Fruit fly (Drosophila melanogaster) whole organism, embryonic: ENCODE results near the gene Rsph1.
A peak's percentile ranks its signal among the peaks of the same experiment; 100 is the strongest.
"Not testable (repeated sequence)": the region's sequence is repeated elsewhere in the genome, so short reads cannot be mapped to it uniquely, and the experiment has no call there.

ENCODE experiments used
- Ada2b ChIP-seq: fragments of 200-800 bp; sonication (Bioruptor generic); IDR thresholded peaks from 2 replicates; pipeline ENCODE4 v1.3.6; 2022; ENCODE audit warnings: missing biosample characterization, missing genetic modification characterization
- Atf6 ChIP-seq: fragments of 200-800 bp; sonication (Bioruptor generic); IDR thresholded peaks from 2 replicates; pipeline ENCODE4 v1.3.6; 2022; ENCODE audit warnings: missing biosample characterization, missing genetic modification characterization
- Bgb ChIP-seq: fragments of 200-800 bp; sonication (Bioruptor generic); IDR thresholded peaks from 2 replicates; pipeline ENCODE4 v1.3.6; 2022; ENCODE audit warnings: missing biosample characterization, missing genetic modification characterization; ENCODE audit not compliant: partially characterized antibody
- CG12104 ChIP-seq: fragments of 200-800 bp; sonication (Bioruptor generic); optimal IDR thresholded peaks from 3 replicates; lab custom pipeline; 2016; ENCODE audit warnings: missing biosample characterization, missing genetic modification characterization
- CG1233 ChIP-seq: fragments of 200-800 bp; sonication (Bioruptor generic); optimal IDR thresholded peaks from 4 replicates; lab custom pipeline; 2018; ENCODE audit warnings: missing biosample characterization, mild to moderate bottlenecking, missing genetic modification characterization
- CG12391 ChIP-seq: fragments of 200-800 bp; sonication (Bioruptor generic); optimal IDR thresholded peaks from 3 replicates; lab custom pipeline; 2018; ENCODE audit warnings: missing biosample characterization, mild to moderate bottlenecking, missing genetic modification characterization, moderate library complexity
- CG13624 ChIP-seq: fragments of 200-800 bp; sonication (Bioruptor generic); optimal IDR thresholded peaks from 2 replicates; lab custom pipeline; 2016; ENCODE audit warnings: missing biosample characterization, missing genetic modification characterization
- CG13894 ChIP-seq: fragments of 200-800 bp; sonication (Bioruptor generic); optimal IDR thresholded peaks from 3 replicates; lab custom pipeline; 2018; ENCODE audit warnings: missing biosample characterization, mild to moderate bottlenecking, missing genetic modification characterization, moderate library complexity
- CG15479 ChIP-seq: fragments of 200-800 bp; sonication (Bioruptor generic); optimal IDR thresholded peaks from 3 replicates; lab custom pipeline; 2019; ENCODE audit warnings: missing biosample characterization, mild to moderate bottlenecking, missing genetic modification characterization, moderate library complexity
- CG15696 ChIP-seq: fragments of 200-800 bp; sonication (Bioruptor generic); optimal IDR thresholded peaks from 2 replicates; lab custom pipeline; 2019; ENCODE audit warnings: missing biosample characterization, mild to moderate bottlenecking, missing genetic modification characterization, moderate library complexity
- CG1602 ChIP-seq: fragments of 200-800 bp; sonication (Bioruptor generic); optimal IDR thresholded peaks from 3 replicates; lab custom pipeline; 2016; ENCODE audit warnings: missing biosample characterization, missing genetic modification characterization
- CG31441 ChIP-seq: fragments of 200-800 bp; sonication (Bioruptor generic); IDR thresholded peaks from 2 replicates; pipeline ENCODE4 v1.3.6; 2022; ENCODE audit warnings: missing biosample characterization, missing genetic modification characterization
- CG3847 ChIP-seq: fragments of 200-800 bp; sonication (Bioruptor generic); IDR thresholded peaks from 2 replicates; pipeline ENCODE4 v1.3.6; 2022; ENCODE audit warnings: missing biosample characterization, missing genetic modification characterization
- CG4404 ChIP-seq: fragments of 200-800 bp; sonication (Bioruptor generic); IDR thresholded peaks from 2 replicates; pipeline ENCODE4 v1.3.6; 2022; ENCODE audit warnings: missing biosample characterization, missing genetic modification characterization
- CG6791 ChIP-seq: fragments of 200-800 bp; sonication (Bioruptor generic); IDR thresholded peaks from 3 replicates; pipeline ENCODE4 v1.3.6; 2022; ENCODE audit warnings: missing biosample characterization, missing genetic modification characterization; ENCODE audit not compliant: partially characterized antibody
- CG6854 ChIP-seq: fragments of 200-800 bp; sonication (Bioruptor generic); optimal IDR thresholded peaks from 3 replicates; lab custom pipeline; 2017; ENCODE audit warnings: missing biosample characterization, mild to moderate bottlenecking, missing genetic modification characterization
- CG7839 ChIP-seq: fragments of 200-800 bp; sonication (Bioruptor generic); optimal IDR thresholded peaks from 3 replicates; lab custom pipeline; 2018; ENCODE audit warnings: missing biosample characterization, mild to moderate bottlenecking, missing genetic modification characterization, moderate library complexity
- CG7987 ChIP-seq: fragments of 200-800 bp; sonication (Bioruptor generic); optimal IDR thresholded peaks from 2 replicates; lab custom pipeline; 2018; ENCODE audit warnings: missing biosample characterization, mild to moderate bottlenecking, missing genetic modification characterization, moderate library complexity
- Chrac-16 ChIP-seq: fragments of 200-800 bp; sonication (Bioruptor generic); optimal IDR thresholded peaks from 3 replicates; lab custom pipeline; 2016; ENCODE audit warnings: missing biosample characterization, missing genetic modification characterization
- H2.0 ChIP-seq: fragments of 200-800 bp; sonication (Bioruptor generic); IDR thresholded peaks from 2 replicates; pipeline ENCODE4 v1.3.6; 2022; ENCODE audit warnings: missing biosample characterization, missing genetic modification characterization
- Max ChIP-seq: fragments of 200-800 bp; sonication (Bioruptor generic); optimal IDR thresholded peaks from 2 replicates; lab custom pipeline; 2016; ENCODE audit warnings: missing biosample characterization, mild to moderate bottlenecking, missing genetic modification characterization
- Med ChIP-seq: fragments of 200-800 bp; sonication (Bioruptor generic); peaks from one replicate; lab custom pipeline; 2016; ENCODE audit warnings: missing biosample characterization, missing genetic modification characterization, mild to moderate bottlenecking, inconsistent platforms, moderate library complexity
- NK7.1 ChIP-seq: fragments of 200-800 bp; sonication (Bioruptor generic); optimal IDR thresholded peaks from 3 replicates; lab custom pipeline; 2016; ENCODE audit warnings: missing biosample characterization, missing genetic modification characterization
- Opbp ChIP-seq: fragments of 200-800 bp; sonication (Bioruptor generic); IDR thresholded peaks from 3 replicates; pipeline ENCODE4 v1.3.6; 2022; ENCODE audit warnings: missing biosample characterization, missing genetic modification characterization; ENCODE audit not compliant: partially characterized antibody
- Ptx1 ChIP-seq: fragments of 200-800 bp; sonication (Bioruptor generic); IDR thresholded peaks from 2 replicates; pipeline ENCODE4 v1.3.6; 2022; ENCODE audit warnings: missing biosample characterization, missing genetic modification characterization
- Xrp1 ChIP-seq: fragments of 200-800 bp; sonication (Bioruptor generic); IDR thresholded peaks from 2 replicates; pipeline ENCODE4 v1.3.6; 2022; ENCODE audit warnings: missing biosample characterization, missing genetic modification characterization
- ara ChIP-seq: fragments of 200-800 bp; sonication (Bioruptor generic); IDR thresholded peaks from 2 replicates; pipeline ENCODE4 v1.3.6; 2022; ENCODE audit warnings: missing biosample characterization, missing genetic modification characterization
- btn ChIP-seq: fragments of 200-800 bp; sonication (Bioruptor generic); optimal IDR thresholded peaks from 2 replicates; lab custom pipeline; 2016; ENCODE audit warnings: missing biosample characterization, missing genetic modification characterization
- ci ChIP-seq: fragments of 200-800 bp; sonication (Bioruptor generic); IDR thresholded peaks from 3 replicates; pipeline ENCODE4 v1.3.6; 2022; ENCODE audit warnings: missing biosample characterization, missing genetic modification characterization
- ewg ChIP-seq: fragments of 200-800 bp; sonication (Bioruptor generic); optimal IDR thresholded peaks from 3 replicates; lab custom pipeline; 2017; ENCODE audit warnings: mild to moderate bottlenecking, missing biosample characterization, missing genetic modification reagents, missing genetic modification characterization
- grn ChIP-seq: fragments of 200-800 bp; sonication (Bioruptor generic); optimal IDR thresholded peaks from 3 replicates; lab custom pipeline; 2017; ENCODE audit warnings: missing biosample characterization, missing genetic modification characterization
- insv ChIP-seq, 2 experiments: fragments of 200-800 bp; sonication (Bioruptor generic); optimal IDR thresholded peaks; 3 replicates each; lab custom pipeline; 2016 to 2018; ENCODE audit warnings: missing biosample characterization in 2 of 2, missing genetic modification characterization in 2 of 2
- jigr1 ChIP-seq: fragments of 200-800 bp; sonication (Bioruptor generic); IDR thresholded peaks from 3 replicates; pipeline ENCODE4 v1.3.6; 2022; ENCODE audit warnings: missing biosample characterization, missing genetic modification characterization
- ken ChIP-seq: fragments of 200-800 bp; sonication (Bioruptor generic); IDR thresholded peaks from 3 replicates; pipeline ENCODE4 v1.3.6; 2022; ENCODE audit warnings: missing biosample characterization, missing genetic modification characterization
- kni ChIP-seq: fragments of 200-800 bp; sonication (Bioruptor generic); optimal IDR thresholded peaks from 3 replicates; lab custom pipeline; 2017; ENCODE audit warnings: mild to moderate bottlenecking, missing biosample characterization, missing genetic modification reagents, missing genetic modification characterization
- knrl ChIP-seq: fragments of 200-800 bp; sonication (Bioruptor generic); IDR thresholded peaks from 3 replicates; pipeline ENCODE4 v1.3.6; 2022; ENCODE audit warnings: missing biosample characterization, missing genetic modification characterization; ENCODE audit not compliant: partially characterized antibody
- lilli ChIP-seq: fragments of 200-800 bp; sonication (Bioruptor generic); optimal IDR thresholded peaks from 3 replicates; lab custom pipeline; 2016; ENCODE audit warnings: missing biosample characterization, missing genetic modification characterization
- pb ChIP-seq: fragments of 200-800 bp; sonication (Bioruptor generic); optimal IDR thresholded peaks from 3 replicates; lab custom pipeline; 2016; ENCODE audit warnings: missing biosample characterization, missing genetic modification characterization
- prd ChIP-seq, 3 experiments: fragments of >200 bp in 2 of 3; fragments of 200-800 bp in 1 of 3; sonication (Bioruptor generic) in 1 of 3; optimal IDR thresholded peaks in 2 of 3; IDR thresholded peaks in 1 of 3; 2 replicates in 2 of 3; 3 replicates in 1 of 3; pipeline versions ENCODE4 v1.3.6 to Lab custom; 2017 to 2022; ENCODE audit warnings: missing biosample characterization in 1 of 3, missing genetic modification characterization in 1 of 3
- pros ChIP-seq: fragments of 200-800 bp; sonication (Bioruptor generic); optimal IDR thresholded peaks from 3 replicates; lab custom pipeline; 2019; ENCODE audit warnings: missing biosample characterization, mild to moderate bottlenecking, missing genetic modification characterization, moderate library complexity
- rib ChIP-seq: fragments of 200-800 bp; sonication (Bioruptor generic); IDR thresholded peaks from 2 replicates; pipeline ENCODE4 v1.3.6; 2022; ENCODE audit warnings: missing biosample characterization, missing genetic modification characterization
- sens ChIP-seq: fragments of 200-800 bp; sonication (Bioruptor generic); peaks from one replicate; lab custom pipeline; 2016; ENCODE audit warnings: missing biosample characterization, missing genetic modification characterization
- shn ChIP-seq: fragments of 200-800 bp; sonication (Bioruptor generic); optimal IDR thresholded peaks from 3 replicates; lab custom pipeline; 2016; ENCODE audit warnings: missing biosample characterization, missing genetic modification characterization
- twi ChIP-seq: fragments of 200-800 bp; optimal IDR thresholded peaks from 2 replicates; lab custom pipeline; 2019; ENCODE audit warnings: missing biosample characterization, mild to moderate bottlenecking, missing genetic modification characterization, moderate library complexity
- zfh1 ChIP-seq: fragments of 200-800 bp; sonication (Bioruptor generic); IDR thresholded peaks from 3 replicates; pipeline ENCODE4 v1.3.6; 2022; ENCODE audit warnings: missing biosample characterization, missing genetic modification characterization

Gene Rsph1

DNA sequence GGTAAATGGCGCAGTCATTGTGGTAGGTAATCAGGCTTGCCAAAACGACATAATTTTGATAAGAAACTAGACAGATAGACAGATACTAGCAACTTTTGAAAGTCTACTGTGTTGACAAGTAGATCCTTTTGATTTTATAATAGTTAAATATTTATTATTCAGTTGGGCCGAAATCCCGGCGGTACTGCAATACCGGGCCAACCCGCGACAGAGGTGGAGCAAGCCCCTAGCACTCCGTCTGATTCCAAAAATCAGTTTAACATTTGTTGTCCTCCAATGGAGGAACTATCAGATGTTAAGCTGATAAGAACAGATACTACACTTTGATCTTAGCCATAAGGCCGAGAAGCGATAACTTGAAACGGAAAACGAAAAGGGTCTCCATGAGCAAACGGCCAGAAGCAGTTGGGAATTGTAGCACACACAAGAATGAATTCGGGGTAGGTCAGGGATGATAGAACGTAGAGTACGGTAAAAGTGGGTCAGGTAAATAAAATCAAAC is 28.6 kb downstream of the Rsph1 start, which contains the start of gene CG15482:
TSS of gene CG15482 (minus strand) at position 51 of the 502 bp plus-strand sequence.
- TF ChIP-seq pros (GFP tag; lab: Kevin White, UChicago) = peak; percentile 87
- peak; percentile 33 for TF ChIP-seq grn (GFP tag; lab: Kevin White, UChicago)
- TF ChIP-seq zfh1 (GFP tag; lab: Robert Waterston, UW) = peak; percentile 33; the same call in 1 of the 3 replicates
- TF ChIP-seq prd (optimal IDR thresholded peaks at IDR 0.05; lab: Kevin White, UChicago) = not testable (repeated sequence)
- peak; percentile 23; the same call in 1 of the 3 replicates for TF ChIP-seq prd (GFP tag; IDR thresholded peaks at IDR 0.05; lab: Robert Waterston, UW)
- TF ChIP-seq kni (GFP tag; lab: Kevin White, UChicago) = peak; percentile 2
- TF ChIP-seq Opbp = 0 out of 3 replicates have a peak, but pooled peaks have one; percentile 9
- TF ChIP-seq CG15479 (GFP tag; lab: Kevin White, UChicago) = peak; percentile 41
- peak; percentile 23; the same call in 1 of the 3 replicates for TF ChIP-seq knrl (GFP tag; lab: Robert Waterston, UW)
- peak; percentile 4 for TF ChIP-seq lilli (GFP tag; lab: Kevin White, UChicago)
- peak; percentile 19; the same call in 1 of the 2 replicates for TF ChIP-seq Bgb
- TF ChIP-seq sens (GFP tag; lab: Kevin White, UChicago) = peak; percentile 70
- peak; percentile 70 for TF ChIP-seq Med
- TF ChIP-seq ci = 0 out of 3 replicates have a peak, but pooled peaks have one; percentile 37
- peak; percentile 31; the same call in 1 of the 2 replicates for TF ChIP-seq Xrp1 (GFP tag; lab: Robert Waterston, UW)
- TF ChIP-seq ken (GFP tag; lab: Robert Waterston, UW) = 0 out of 3 replicates have a peak, but pooled peaks have one; percentile 28
- peak; percentile 33 for TF ChIP-seq CG15696 (tag; lab: Kevin White, UChicago)
- TF ChIP-seq insv (GFP tag; optimal IDR thresholded peaks at IDR 0.05; lab: Kevin White, UChicago) = peak in 1 of 2 experiments; percentile 33
- TF ChIP-seq, all 482 proteins: peak for 17; not testable (repeated sequence) for 465

- no peak for TF ChIP-seq twi (tag; lab: Kevin White, UChicago)
- TF ChIP-seq Max (GFP tag; lab: Kevin White, UChicago) = no peak
- no peak for TF ChIP-seq CG4404
- TF ChIP-seq rib = no peak
- peak; percentile 69 for TF ChIP-seq ewg (GFP tag; lab: Kevin White, UChicago)
- TF ChIP-seq Ada2b (GFP tag; lab: Robert Waterston, UW) = no peak
- TF ChIP-seq, all 482 proteins: peak for 1
Measured at dm6 chr2L:13215010-13215409, 31.8 kb downstream of the Rsph1 start, which contains the start of gene kek4. kek4 (minus strand) TSS chr2L:13215350.

dm6 chr2L:13215640-13216129 is 32.4 kb downstream of the Rsph1 start:
- TF ChIP-seq shn (GFP tag; lab: Kevin White, UChicago) = peak; percentile 44
- peak; percentile 71 for TF ChIP-seq CG13624
- TF ChIP-seq H2.0 (GFP tag; lab: Robert Waterston, UW) = 0 out of 2 replicates have a peak, but pooled peaks have one; percentile 25
- peak; percentile 59 for TF ChIP-seq CG7987 (GFP tag; lab: Kevin White, UChicago)
- TF ChIP-seq CG31441 = peak; percentile 53; the same call in 1 of the 2 replicates
- 0 out of 3 replicates have a peak, but pooled peaks have one; percentile 63 for TF ChIP-seq CG6791 (GFP tag; lab: Robert Waterston, UW)
- peak; percentile 43; the same call in 1 of the 2 replicates for TF ChIP-seq Ptx1 (GFP tag; lab: Robert Waterston, UW)
- peak; percentile 49; the same call in 1 of the 2 replicates for TF ChIP-seq Atf6 (GFP tag; lab: Robert Waterston, UW)
- TF ChIP-seq jigr1 = 0 out of 3 replicates have a peak, but pooled peaks have one; percentile 14
- peak in 1 of 2 experiments; percentile 63 for TF ChIP-seq insv (GFP tag; optimal IDR thresholded peaks at IDR 0.05; lab: Kevin White, UChicago)
- TF ChIP-seq CG1602 (GFP tag; lab: Kevin White, UChicago) = peak; percentile 6
- TF ChIP-seq Chrac-16 = peak; percentile 13
- TF ChIP-seq CG12104 (GFP tag; lab: Kevin White, UChicago) = peak; percentile 5
- peak; percentile 31 for TF ChIP-seq CG6854 (GFP tag; lab: Kevin White, UChicago)
- peak; percentile 67 for TF ChIP-seq CG7839 (tag; lab: Kevin White, UChicago)
- TF ChIP-seq CG1233 (GFP tag; lab: Kevin White, UChicago) = peak; percentile 67
- peak; percentile 90 for TF ChIP-seq CG13894
- TF ChIP-seq ara = peak; percentile 49; the same call in 1 of the 2 replicates
- peak; percentile 3 for TF ChIP-seq NK7.1 (GFP tag; lab: Kevin White, UChicago)
- peak; percentile 33 for TF ChIP-seq CG12391 (tag; lab: Kevin White, UChicago)
- peak; percentile 42 for TF ChIP-seq pb (GFP tag; lab: Kevin White, UChicago)
- TF ChIP-seq ewg (GFP tag; lab: Kevin White, UChicago) = peak; percentile 38
- peak; percentile 52 for TF ChIP-seq btn
- 0 out of 2 replicates have a peak, but pooled peaks have one; percentile 13 for TF ChIP-seq CG3847 (GFP tag; lab: Robert Waterston, UW)
